Fruit fly (Drosophila melanogaster): Measurements from ENCODE around the gene CG33109.

DNA sequence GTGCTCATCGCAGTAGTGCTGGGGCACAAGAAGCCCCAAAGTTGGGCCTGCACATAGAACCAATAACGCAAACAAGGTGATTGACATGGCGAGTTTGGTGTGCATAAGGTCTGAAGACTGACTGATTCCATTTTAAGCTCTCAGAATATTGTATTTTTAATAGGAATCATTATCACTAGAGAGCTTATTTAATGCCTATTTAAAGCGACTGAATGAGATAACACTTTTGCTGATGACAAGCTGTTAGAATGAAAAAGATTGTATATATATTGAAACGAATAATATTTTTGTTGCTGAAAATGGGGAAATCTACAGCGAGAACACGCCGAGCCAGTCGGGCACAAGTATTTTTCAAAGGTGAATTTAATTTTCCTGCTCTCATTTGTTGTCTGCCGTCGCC is 24.0 kb upstream of the CG33109 start, which contains the start of gene CG9616:
- no peak for TF ChIP-seq h (optimal IDR thresholded peaks at IDR 0.05)
- TF ChIP-seq Myc (optimal IDR thresholded peaks at IDR 0.05): no peak
- TF ChIP-seq insv (optimal IDR thresholded peaks at IDR 0.05): no peak
- TF ChIP-seq psq (optimal IDR thresholded peaks at IDR 0.05): no peak
- no peak for TF ChIP-seq ttk (optimal IDR thresholded peaks at IDR 0.05)
- no peak for TF ChIP-seq Sin3A (optimal IDR thresholded peaks at IDR 0.05)
